Worm (Caenorhabditis elegans) whole organism, mixed stage, embryonic: ENCODE data around the gene rpl-12.

Experiments
- ceh-43 ChIP-seq: fragments of 200-800 bp; sonication (Bioruptor generic); optimal IDR thresholded peaks from 2 replicates; lab custom pipeline; 2018; ENCODE audit warnings: mild to moderate bottlenecking, missing genetic modification characterization, moderate library complexity, missing compliant biosample characterization
- ceh-83 ChIP-seq: fragments of 200-800 bp; sonication (Bioruptor generic); optimal IDR thresholded peaks from 2 replicates; lab custom pipeline; 2018; ENCODE audit warnings: mild to moderate bottlenecking, missing genetic modification characterization, missing compliant biosample characterization
- ces-1 ChIP-seq: fragments of 150-350 bp; optimal IDR thresholded peaks from 2 replicates; lab custom pipeline; 2014; ENCODE audit warnings: missing biosample characterization, missing genetic modification reagents, missing genetic modification characterization
- lin-32 ChIP-seq: fragments of 200-800 bp; sonication (Bioruptor generic); optimal IDR thresholded peaks from 2 replicates; lab custom pipeline; 2018; ENCODE audit warnings: mild to moderate bottlenecking, missing genetic modification characterization, missing compliant biosample characterization
- unc-62 ChIP-seq: fragments of 150-350 bp; optimal IDR thresholded peaks from 2 replicates; lab custom pipeline; 2014; ENCODE audit warnings: missing biosample characterization, missing genetic modification reagents, missing genetic modification characterization

The rpl-12 gene

DNA sequence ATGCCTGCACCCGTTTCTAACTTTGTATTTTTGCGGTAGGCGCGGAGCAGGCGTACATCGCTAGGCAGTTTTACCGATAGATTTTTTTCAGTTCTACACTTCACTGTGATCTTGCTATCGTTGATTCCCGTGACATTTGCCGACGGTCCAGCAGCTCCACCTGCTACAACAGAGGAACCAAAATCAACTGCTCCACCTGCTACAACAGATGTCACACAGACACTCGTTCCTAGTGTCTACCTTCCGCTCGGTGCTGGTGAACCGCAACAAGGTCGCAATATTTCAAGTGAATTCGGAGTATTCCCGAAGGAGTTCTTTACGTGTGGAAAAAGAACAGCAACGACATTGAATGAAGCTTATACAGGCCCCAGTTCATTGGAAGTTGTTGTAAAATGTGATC, 50.4 kb downstream of the rpl-12 start:
- TF ChIP-seq ceh-43 (GFP tag; lab: Kevin White, UChicago) (no peak), ceh-83 (GFP tag; lab: Kevin White, UChicago) (no peak), unc-62 (no peak), ces-1 (no peak), lin-32 (GFP tag; lab: Kevin White, UChicago) (peak; percentile 83)
